Worm (Caenorhabditis elegans): ENCODE measurements around the gene C32D5.14.
A peak's percentile ranks its signal among the peaks of the same experiment; 100 is the strongest.

Gene C32D5.14

DNA sequence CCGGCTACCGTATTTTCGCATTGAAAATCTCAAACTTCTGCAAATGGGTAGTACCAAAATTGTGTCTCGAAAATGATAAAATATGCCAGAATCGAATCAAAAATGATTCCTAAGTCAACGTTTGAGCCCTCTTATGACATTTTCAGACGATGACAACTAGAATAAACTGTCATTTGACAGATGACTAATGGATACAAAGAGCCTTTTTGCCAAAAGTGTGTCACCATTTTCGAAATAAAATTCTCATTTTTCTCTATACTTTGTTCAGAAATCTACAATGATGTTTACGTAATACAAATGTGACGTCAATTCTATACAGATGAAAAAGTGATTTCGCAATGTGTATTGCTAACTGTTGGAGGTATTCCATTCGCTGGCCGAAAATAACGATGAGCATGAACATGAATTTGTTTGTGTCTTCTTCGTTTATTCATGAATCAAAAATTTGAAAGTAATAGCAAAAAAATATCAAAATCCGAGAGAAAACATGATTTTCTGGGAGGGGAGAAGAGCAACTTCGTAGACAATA is 11.3 kb downstream of the C32D5.14 start (continued):
- TF ChIP-seq vab-7 (GFP tag; IDR thresholded peaks at IDR 0.05) (peak; percentile 51), dve-1 (tag; optimal IDR thresholded peaks at IDR 0.05; ENCODE audit: insufficient read depth) (peak; percentile 78), zag-1 (tag; optimal IDR thresholded peaks at IDR 0.05) (no peak), egl-27 (tag; optimal IDR thresholded peaks at IDR 0.05) (no peak), nhr-25 (tag; optimal IDR thresholded peaks at IDR 0.05; ENCODE audit: borderline replicate concordance, insufficient read depth) (peak; percentile 17), daf-8 (GFP tag; IDR thresholded peaks at IDR 0.05) (0 out of 2 replicates have a peak, but pooled peaks have one; percentile 26), unc-130 (GFP tag; optimal IDR thresholded peaks at IDR 0.05) (no peak), Y48G9A.11 (GFP tag; IDR thresholded peaks at IDR 0.05) (no peak; the same call in 1 of the 2 replicates), skn-1 (tag; optimal IDR thresholded peaks at IDR 0.05) (no peak), lin-39 (tag; optimal IDR thresholded peaks at IDR 0.05) (no peak), daf-19 (GFP tag; conservative IDR thresholded peaks at IDR 0.05) (peak; percentile 77), madf-9 (GFP tag; conservative IDR thresholded peaks at IDR 0.05) (no peak; the same call in 1 of the 2 replicates), tra-1 (GFP tag; IDR thresholded peaks at IDR 0.05) (peak; percentile 80), ceh-62 (tag; optimal IDR thresholded peaks at IDR 0.05) (no peak), F10B5.3 (tag; optimal IDR thresholded peaks at IDR 0.05) (peak; percentile 30), unc-39 (tag; optimal IDR thresholded peaks at IDR 0.05) (no peak), ceh-20 (GFP tag; IDR thresholded peaks at IDR 0.05) (no peak), fos-1 (tag; optimal IDR thresholded peaks at IDR 0.05) (no peak), ceh-82 (tag; optimal IDR thresholded peaks at IDR 0.05) (no peak), ZK337.2 (GFP tag; IDR thresholded peaks at IDR 0.05) (0 out of 2 replicates have a peak, but pooled peaks have one; percentile 21), lin-13 (GFP tag; optimal IDR thresholded peaks at IDR 0.05) (peak; percentile 76), ZK546.5 (tag; optimal IDR thresholded peaks at IDR 0.05) (no peak), nhr-111 (GFP tag; optimal IDR thresholded peaks at IDR 0.05) (no peak), lir-3 (tag; optimal IDR thresholded peaks at IDR 0.05) (no peak), fkh-10 (GFP tag; optimal IDR thresholded peaks at IDR 0.05) (no peak), dmd-8 (GFP tag; IDR thresholded peaks at IDR 0.05) (0 out of 2 replicates have a peak, but pooled peaks have one; percentile 7), nhr-41 (GFP tag; IDR thresholded peaks at IDR 0.05) (no peak), pha-4 (GFP tag; IDR thresholded peaks at IDR 0.05) (peak; percentile 74; the same call in 1 of the 2 replicates), pha-4 (tag; optimal IDR thresholded peaks at IDR 0.05) (peak; percentile 7), zfp-3 (GFP tag; conservative IDR thresholded peaks at IDR 0.05) (peak; percentile 98), F26F4.8 (GFP tag; conservative IDR thresholded peaks at IDR 0.05) (no peak), D1046.2 (GFP tag; IDR thresholded peaks at IDR 0.05) (no peak; the same call in 1 of the 2 replicates), dmd-9 (GFP tag; IDR thresholded peaks at IDR 0.05) (peak; percentile 61; the same call in 1 of the 2 replicates), lim-7 (GFP tag; IDR thresholded peaks at IDR 0.05) (peak; percentile 53; the same call in 1 of the 2 replicates), hlh-11 (tag; optimal IDR thresholded peaks at IDR 0.05) (peak; percentile 61), cey-2 (tag; optimal IDR thresholded peaks at IDR 0.05; ENCODE audit: borderline replicate concordance, insufficient read depth) (no peak), mxl-2 (GFP tag; conservative IDR thresholded peaks at IDR 0.05) (no peak), aly-2 (tag; optimal IDR thresholded peaks at IDR 0.05) (no peak), snpc-4 (tag; optimal IDR thresholded peaks at IDR 0.05) (no peak), zip-11 (GFP tag; IDR thresholded peaks at IDR 0.05) (no peak), ces-1 (GFP tag; optimal IDR thresholded peaks at IDR 0.05) (no peak), T20F7.1 (GFP tag; optimal IDR thresholded peaks at IDR 0.05) (peak; percentile 80), lsy-2 (tag; optimal IDR thresholded peaks at IDR 0.05) (peak; percentile 70 to 72), nhr-28 (tag; optimal IDR thresholded peaks at IDR 0.05) (peak; percentile 26), mdl-1 (tag; optimal IDR thresholded peaks at IDR 0.05) (no peak), spr-1 (tag; optimal IDR thresholded peaks at IDR 0.05) (peak; percentile 70), F44E2.7 (GFP tag; IDR thresholded peaks at IDR 0.05) (no peak), lin-29 (GFP tag; IDR thresholded peaks at IDR 0.05) (peak; percentile 55; the same call in 1 of the 2 replicates), set-16 (GFP tag; IDR thresholded peaks at IDR 0.05) (no peak), mep-1 (tag; optimal IDR thresholded peaks at IDR 0.05) (peak; percentile 92)
